Worm (Caenorhabditis elegans) whole organism, L4 larva: ENCODE data around the gene msd-2.

Experiments used
- D1046.2 ChIP-seq: fragments of 200-800 bp; sonication (Bioruptor generic); IDR thresholded peaks from 2 replicates; pipeline ENCODE4 v1.3.6; 2022; ENCODE audit warnings: missing genetic modification characterization, missing compliant biosample characterization
- R02D3.7 ChIP-seq: fragments of 150-350 bp; sonication (generic microtip); optimal IDR thresholded peaks from 3 replicates; lab custom pipeline; 2014; ENCODE audit warnings: missing biosample characterization, missing genetic modification characterization
- T20F7.1 ChIP-seq: fragments of 200-800 bp; sonication (Bioruptor generic); optimal IDR thresholded peaks from 2 replicates; lab custom pipeline; 2018; ENCODE audit warnings: mild to moderate bottlenecking, missing genetic modification characterization, missing compliant biosample characterization
- T26A8.4 ChIP-seq: fragments of 200-800 bp; sonication (Bioruptor generic); IDR thresholded peaks from 2 replicates; pipeline ENCODE4 v1.3.6; 2022; ENCODE audit warnings: missing genetic modification characterization, missing compliant biosample characterization
- Y48G9A.11 ChIP-seq: fragments of 200-800 bp; sonication (Bioruptor generic); IDR thresholded peaks from 2 replicates; pipeline ENCODE4 v1.3.6; 2022; ENCODE audit warnings: missing genetic modification reagents, missing genetic modification characterization, missing compliant biosample characterization
- Y5F2A.4 ChIP-seq: fragments of 200-800 bp; sonication (Bioruptor generic); optimal IDR thresholded peaks from 2 replicates; lab custom pipeline; 2018; ENCODE audit warnings: mild to moderate bottlenecking, missing genetic modification characterization, missing compliant biosample characterization
- ceh-44 ChIP-seq: fragments of 200-800 bp; sonication (Bioruptor generic); IDR thresholded peaks from 2 replicates; pipeline ENCODE4 v1.3.6; 2022; ENCODE audit warnings: missing genetic modification reagents, missing genetic modification characterization, missing compliant biosample characterization
- ces-1 ChIP-seq: fragments of 150-350 bp; sonication (generic microtip); optimal IDR thresholded peaks from 4 replicates; lab custom pipeline; 2014; ENCODE audit warnings: missing biosample characterization, missing genetic modification reagents, missing genetic modification characterization
- daf-16 ChIP-seq, 3 experiments: sonication (generic microtip); optimal IDR thresholded peaks; 2 replicates each; lab custom pipeline; 2016 to 2017; ENCODE audit warnings: missing genetic modification characterization in 3 of 3, missing genetic modification reagents in 3 of 3, mild to moderate bottlenecking in 2 of 3, missing compliant biosample characterization in 2 of 3, missing biosample characterization in 1 of 3, moderate library complexity in 1 of 3
- daf-19 ChIP-seq: fragments of 200-800 bp; sonication (Bioruptor generic); conservative IDR thresholded peaks from 2 replicates; pipeline ENCODE4 v1.3.6; 2022; ENCODE audit warnings: missing genetic modification characterization, missing compliant biosample characterization
- dpl-1 ChIP-seq: fragments of 150-350 bp; optimal IDR thresholded peaks from 2 replicates; lab custom pipeline; 2014; ENCODE audit warnings: missing biosample characterization, missing genetic modification reagents, missing genetic modification characterization
- duxl-1 ChIP-seq: sonication (generic microtip); optimal IDR thresholded peaks from 2 replicates; lab custom pipeline; 2016; ENCODE audit warnings: mild to moderate bottlenecking, missing genetic modification characterization, moderate library complexity, missing compliant biosample characterization; ENCODE audit not compliant: poor library complexity
- hlh-11 ChIP-seq: fragments of 200-800 bp; sonication (Bioruptor generic); optimal IDR thresholded peaks from 2 replicates; lab custom pipeline; 2018; ENCODE audit warnings: mild to moderate bottlenecking, missing genetic modification characterization, missing compliant biosample characterization
- hlh-30 ChIP-seq: sonication (generic microtip); optimal IDR thresholded peaks from 2 replicates; lab custom pipeline; 2017; ENCODE audit warnings: antibody characterized with exemption, mild to moderate bottlenecking, missing genetic modification characterization, missing compliant biosample characterization; ENCODE audit not compliant: insufficient read depth
- lim-7 ChIP-seq: fragments of 200-800 bp; sonication (Bioruptor generic); IDR thresholded peaks from 2 replicates; pipeline ENCODE4 v1.3.6; 2022; ENCODE audit warnings: missing genetic modification characterization, missing compliant biosample characterization
- lin-13 ChIP-seq: fragments of 150-350 bp; optimal IDR thresholded peaks from 2 replicates; lab custom pipeline; 2014; ENCODE audit warnings: missing biosample characterization, missing genetic modification reagents, missing genetic modification characterization
- lsy-2 ChIP-seq, 2 experiments: fragments of 150-350 bp in 1 of 2; sonication (generic microtip) in 1 of 2; optimal IDR thresholded peaks; 2 replicates each; lab custom pipeline; 2014 to 2017; ENCODE audit warnings: missing biosample characterization in 2 of 2, missing genetic modification characterization in 2 of 2
- madf-5 ChIP-seq, 2 experiments: fragments of 200-800 bp; sonication (Bioruptor generic); IDR thresholded peaks; 2 replicates each; pipeline ENCODE4 v1.3.6; 2022; ENCODE audit warnings: missing compliant biosample characterization in 2 of 2, missing genetic modification characterization in 2 of 2
- mdl-1 ChIP-seq, 2 experiments: fragments of 150-350 bp in 1 of 2; sonication (generic microtip) in 1 of 2; optimal IDR thresholded peaks; 2 replicates each; lab custom pipeline; 2014 to 2017; ENCODE audit warnings: missing biosample characterization in 2 of 2, missing genetic modification characterization in 2 of 2
- mdt-29 ChIP-seq: fragments of 200-800 bp; sonication (Bioruptor generic); IDR thresholded peaks from 2 replicates; pipeline ENCODE4 v1.3.6; 2022; ENCODE audit warnings: missing genetic modification reagents, missing genetic modification characterization, missing compliant biosample characterization
- mep-1 ChIP-seq: fragments of 150-350 bp; sonication (generic microtip); optimal IDR thresholded peaks from 3 replicates; lab custom pipeline; 2014; ENCODE audit warnings: missing biosample characterization, missing genetic modification characterization
- mes-2 ChIP-seq: sonication (generic microtip); optimal IDR thresholded peaks from 2 replicates; lab custom pipeline; 2016; ENCODE audit warnings: missing genotype, mild to moderate bottlenecking, missing genetic modification characterization, missing compliant biosample characterization; ENCODE audit not compliant: poor library complexity, severe bottlenecking
- nhr-10 ChIP-seq: fragments of 150-350 bp; optimal IDR thresholded peaks from 2 replicates; lab custom pipeline; 2014; ENCODE audit warnings: missing biosample characterization, missing genetic modification characterization
- nhr-11 ChIP-seq: fragments of 150-350 bp; optimal IDR thresholded peaks from 2 replicates; lab custom pipeline; 2014; ENCODE audit warnings: missing biosample characterization, missing genetic modification characterization
- nhr-25 ChIP-seq: sonication (generic microtip); optimal IDR thresholded peaks from 2 replicates; lab custom pipeline; 2017; ENCODE audit warnings: missing genetic modification characterization, mild to moderate bottlenecking, missing compliant biosample characterization, antibody characterized with exemption, moderate library complexity, borderline replicate concordance; ENCODE audit not compliant: insufficient read depth
- nhr-41 ChIP-seq: fragments of 200-800 bp; sonication (Bioruptor generic); IDR thresholded peaks from 2 replicates; pipeline ENCODE4 v1.3.6; 2022; ENCODE audit warnings: missing genetic modification reagents, missing genetic modification characterization, missing compliant biosample characterization
- set-16 ChIP-seq: fragments of 200-800 bp; sonication (Bioruptor generic); IDR thresholded peaks from 2 replicates; pipeline ENCODE4 v1.3.6; 2022; ENCODE audit warnings: missing genetic modification reagents, missing genetic modification characterization, missing compliant biosample characterization
- snpc-4 ChIP-seq: fragments of 150-350 bp; optimal IDR thresholded peaks from 2 replicates; lab custom pipeline; 2014; ENCODE audit warnings: missing biosample characterization, missing genetic modification characterization
- spr-1 ChIP-seq: sonication (generic microtip); optimal IDR thresholded peaks from 2 replicates; lab custom pipeline; 2016; ENCODE audit warnings: mild to moderate bottlenecking, missing genetic modification characterization, missing compliant biosample characterization
- tag-97 ChIP-seq: fragments of 200-800 bp; sonication (Bioruptor generic); IDR thresholded peaks from 2 replicates; pipeline ENCODE4 v1.3.6; 2022; ENCODE audit warnings: missing genetic modification characterization, missing compliant biosample characterization
- vab-7 ChIP-seq: fragments of 200-800 bp; sonication (Bioruptor generic); IDR thresholded peaks from 2 replicates; pipeline ENCODE4 v1.3.6; 2022; ENCODE audit warnings: missing genetic modification reagents, missing genetic modification characterization, missing compliant biosample characterization
- zag-1 ChIP-seq: fragments of 150-350 bp; optimal IDR thresholded peaks from 2 replicates; lab custom pipeline; 2014; ENCODE audit warnings: missing biosample characterization, missing genetic modification characterization
- zfp-2 ChIP-seq: sonication (generic microtip); optimal IDR thresholded peaks from 2 replicates; lab custom pipeline; 2016; ENCODE audit warnings: mild to moderate bottlenecking, missing genetic modification characterization, missing compliant biosample characterization
- zip-2 ChIP-seq: fragments of 150-350 bp; optimal IDR thresholded peaks from 2 replicates; lab custom pipeline; 2014; ENCODE audit warnings: missing biosample characterization, missing genetic modification characterization
- ztf-11 ChIP-seq: fragments of 150-350 bp; optimal IDR thresholded peaks from 2 replicates; lab custom pipeline; 2014; ENCODE audit warnings: missing biosample characterization, missing genetic modification characterization

The msd-2 gene

ce11 chrIV:9998487-9999218, 30.2 kb upstream of the msd-2 start, which contains the start of gene pyp-1 (continued):
- TF ChIP-seq tag-97 (GFP tag; lab: Robert Waterston, UW) (no peak), nhr-11 (tag; lab: Kevin White, UChicago) (peak; percentile 30), hlh-11 (peak; percentile 67), nhr-10 (no peak), dpl-1 (GFP tag; lab: Kevin White, UChicago) (peak; percentile 5), T26A8.4 (GFP tag; lab: Robert Waterston, UW) (no peak), hlh-30 (tag; lab: Kevin White, UChicago) (peak; percentile 30), nhr-25 (tag; lab: Kevin White, UChicago) (no peak)

DNA sequence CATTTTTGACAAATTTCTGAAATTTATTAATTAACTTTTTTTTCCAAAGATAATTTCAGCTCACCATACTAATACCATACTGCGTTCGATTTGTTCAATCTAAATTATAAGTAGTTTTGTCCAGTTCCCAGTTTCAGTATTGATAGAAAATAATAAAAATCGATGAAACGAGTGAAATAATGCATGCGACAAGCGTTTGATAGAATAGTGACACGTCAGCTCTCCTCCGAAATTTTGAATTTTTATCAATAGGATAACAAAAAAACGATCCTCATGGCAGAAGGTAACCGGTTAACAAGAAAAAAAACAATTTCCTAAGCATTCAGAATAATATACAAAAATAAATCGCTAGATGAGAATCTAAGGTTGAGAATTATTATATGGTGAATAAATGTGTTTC, 27.1 kb upstream of the msd-2 start, which contains the start of gene C47E12.3:
Gene C47E12.3, minus strand, starts transcription at position 101 of the 400 bp plus-strand sequence.
- TF ChIP-seq zip-2 (no peak), mep-1 (tag; lab: Kevin White, UChicago) (no peak), T20F7.1 (GFP tag; lab: Kevin White, UChicago) (no peak), vab-7 (GFP tag; lab: Robert Waterston, UW) (no peak), D1046.2 (GFP tag; lab: Robert Waterston, UW) (no peak), Y48G9A.11 (no peak), spr-1 (no peak), madf-5 (GFP tag; IDR thresholded peaks at IDR 0.05; lab: Robert Waterston, UW) (no peak), daf-16 (GFP tag; optimal IDR thresholded peaks at IDR 0.05; lab: Kevin White, UChicago) (no peak), daf-16 (tag; optimal IDR thresholded peaks at IDR 0.05; lab: Kevin White, UChicago) (no peak), duxl-1 (tag; lab: Kevin White, UChicago) (no peak), ztf-11 (no peak), lim-7 (GFP tag; lab: Robert Waterston, UW) (no peak), ces-1 (no peak), nhr-41 (no peak), mdt-29 (GFP tag; lab: Robert Waterston, UW) (no peak), snpc-4 (tag; lab: Kevin White, UChicago) (no peak)

- TF ChIP-seq set-16 (no peak), Y5F2A.4 (GFP tag; lab: Kevin White, UChicago) (no peak), nhr-11 (tag; lab: Kevin White, UChicago) (no peak), zfp-2 (tag; lab: Kevin White, UChicago) (no peak), lin-13 (GFP tag; lab: Kevin White, UChicago) (no peak), lsy-2 (tag; optimal IDR thresholded peaks at IDR 0.05; lab: Kevin White, UChicago) (peak in 1 of 2 experiments; percentile 90), mes-2 (tag; lab: Kevin White, UChicago) (peak; percentile 44), snpc-4 (tag; lab: Kevin White, UChicago) (no peak), ceh-44 (GFP tag; lab: Robert Waterston, UW) (no peak), R02D3.7 (no peak), mdl-1 (tag; optimal IDR thresholded peaks at IDR 0.05; lab: Kevin White, UChicago) (no peak), zip-2 (peak; percentile 86), zag-1 (tag; lab: Kevin White, UChicago) (no peak), daf-19 (GFP tag; lab: Robert Waterston, UW) (no peak)
Observed at ce11 chrIV:10003372-10003771, 25.5 kb upstream of the msd-2 start, which contains the start of the genes C47E12.2 and sars-1. TSS of gene C47E12.2 (minus strand) at chrIV:10003502. TSS of gene sars-1 (plus strand) at chrIV:10003726.
